Fruit fly (Drosophila melanogaster): ENCODE data around the gene CG32814.

- TF ChIP-seq CG31627 (GFP tag; optimal IDR thresholded peaks at IDR 0.05) (peak; percentile 11), Ets96B (tag; optimal IDR thresholded peaks at IDR 0.05) (peak; percentile 1), CG16779 (tag; optimal IDR thresholded peaks at IDR 0.05) (no peak), CG11294 (GFP tag; IDR thresholded peaks at IDR 0.05) (no peak)
These were observed at the start of gene CG32814, which contains the start of the genes CG11638 and CG3021 for dm6 chrX:1026511-1026910.

All from whole organism, prepupa.